Fruit fly (Drosophila melanogaster): ENCODE results near the gene CG7841.

- TF ChIP-seq CG8159 (tag; optimal IDR thresholded peaks at IDR 0.05): no peak
- TF ChIP-seq CG14655 (GFP tag; optimal IDR thresholded peaks at IDR 0.05): no peak
- TF ChIP-seq CG17806 (tag; optimal IDR thresholded peaks at IDR 0.05): no peak
- TF ChIP-seq fd96Ca (GFP tag; IDR thresholded peaks at IDR 0.05): no peak
- TF ChIP-seq CG10348 (GFP tag; IDR thresholded peaks at IDR 0.05): no peak
- no peak for TF ChIP-seq CG12605 (GFP tag; IDR thresholded peaks at IDR 0.05)
- TF ChIP-seq CG4496 (GFP tag; IDR thresholded peaks at IDR 0.05): no peak
- no peak for TF ChIP-seq Ets98B (GFP tag; IDR thresholded peaks at IDR 0.05)
- TF ChIP-seq EcR (GFP tag; optimal IDR thresholded peaks at IDR 0.05): peak; percentile 68
- TF ChIP-seq gl (tag; optimal IDR thresholded peaks at IDR 0.05): no peak
- no peak for TF ChIP-seq CG9948 (tag; optimal IDR thresholded peaks at IDR 0.05)
Observed at dm6 chr3L:15511688-15512250, 3.7 kb upstream of the CG7841 start.

Data from whole organism, pupa.